Worm (Caenorhabditis elegans): ENCODE data around the gene T07H3.7.
"Not testable (repeated sequence)": the region's sequence is repeated elsewhere in the genome, so short reads cannot be mapped to it uniquely, and the experiment has no call there.

T07H3.7 gene

ce11 chrII:1589845-1590244 lies at the start of gene T07H3.7:
TSS of gene T07H3.7 (minus strand) at chrII:1589945.
- no peak for TF ChIP-seq W03F9.2 (tag; optimal IDR thresholded peaks at IDR 0.05)
- TF ChIP-seq dao-5 (tag; optimal IDR thresholded peaks at IDR 0.05): no peak
- no peak for TF ChIP-seq him-1 (tag; optimal IDR thresholded peaks at IDR 0.05)

DNA sequence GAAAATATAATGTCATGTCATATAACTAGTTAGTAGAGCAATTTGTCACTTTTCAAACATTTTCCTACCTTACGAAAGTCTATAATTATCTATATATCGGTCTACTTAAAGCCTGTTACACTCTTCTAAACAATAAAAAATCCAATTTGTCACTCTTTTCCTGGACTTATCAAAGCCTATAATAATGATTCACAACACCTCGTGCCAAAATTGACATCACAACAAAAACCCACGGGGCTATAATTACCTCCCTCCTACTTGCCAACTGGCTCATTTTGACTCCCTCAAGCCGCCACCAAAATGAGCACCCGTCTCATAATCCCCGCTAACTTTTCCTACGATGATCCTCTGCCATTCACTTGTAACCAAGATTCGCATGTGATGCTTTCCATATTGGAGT lies 46.6 kb upstream of the T07H3.7 start, which contains the start of gene srg-20:
TSS of gene srg-20 (plus strand) at position 301 of the 400 bp plus-strand sequence.
- not testable (repeated sequence) for TF ChIP-seq dao-5, him-1, W03F9.2 (tag; optimal IDR thresholded peaks at IDR 0.05)

- TF ChIP-seq W03F9.2 (tag; optimal IDR thresholded peaks at IDR 0.05): no peak
- no peak for TF ChIP-seq dao-5 (tag; optimal IDR thresholded peaks at IDR 0.05)
- TF ChIP-seq him-1 (tag; optimal IDR thresholded peaks at IDR 0.05): no peak
These were observed 46.2 kb upstream of the T07H3.7 start for ce11 chrII:1635969-1636368.

DNA sequence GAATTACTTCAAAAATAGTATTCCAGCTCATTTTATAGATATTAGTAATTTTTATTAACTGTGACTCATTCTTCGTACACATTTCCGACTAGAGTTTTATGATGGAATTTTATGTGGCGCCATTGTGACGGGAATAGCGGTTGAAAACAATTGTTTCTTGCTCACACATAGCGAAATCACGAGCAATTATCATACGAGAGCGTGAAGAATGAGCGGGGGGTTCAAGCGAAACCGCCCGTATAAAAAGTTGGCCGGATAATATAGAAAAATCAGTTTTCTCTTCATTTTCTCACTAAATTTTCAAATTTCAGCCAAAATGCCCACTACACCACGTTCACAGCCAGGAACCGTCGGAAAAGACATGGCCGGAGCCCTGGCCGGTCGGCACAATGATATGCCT lies 43.7 kb upstream of the T07H3.7 start, which contains the start of gene C08E3.1:
TSS of gene C08E3.1 (plus strand) at position 301 of the 400 bp plus-strand sequence.
- TF ChIP-seq him-1, W03F9.2, dao-5 (tag; optimal IDR thresholded peaks at IDR 0.05): not testable (repeated sequence)

DNA sequence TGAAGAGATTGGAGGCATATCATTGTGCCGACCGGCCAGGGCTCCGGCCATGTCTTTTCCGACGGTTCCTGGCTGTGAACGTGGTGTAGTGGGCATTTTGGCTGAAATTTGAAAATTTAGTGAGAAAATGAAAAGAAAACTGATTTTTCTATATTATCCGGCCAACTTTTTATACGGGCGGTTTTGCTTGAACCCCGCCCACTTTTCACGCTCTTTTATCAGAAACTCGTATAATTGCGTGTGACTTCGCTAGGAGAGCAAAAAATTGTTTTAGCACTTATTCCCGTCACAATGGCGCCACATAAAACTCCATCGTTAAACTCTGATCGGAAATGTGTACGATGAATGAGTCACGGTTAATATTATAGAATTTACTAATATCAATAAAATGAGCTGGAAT lies 42.5 kb upstream of the T07H3.7 start, which contains the start of gene C08E3.13:
TSS of gene C08E3.13 (minus strand) at position 101 of the 400 bp plus-strand sequence.
- TF ChIP-seq him-1, W03F9.2, dao-5 (tag; optimal IDR thresholded peaks at IDR 0.05): not testable (repeated sequence)

DNA sequence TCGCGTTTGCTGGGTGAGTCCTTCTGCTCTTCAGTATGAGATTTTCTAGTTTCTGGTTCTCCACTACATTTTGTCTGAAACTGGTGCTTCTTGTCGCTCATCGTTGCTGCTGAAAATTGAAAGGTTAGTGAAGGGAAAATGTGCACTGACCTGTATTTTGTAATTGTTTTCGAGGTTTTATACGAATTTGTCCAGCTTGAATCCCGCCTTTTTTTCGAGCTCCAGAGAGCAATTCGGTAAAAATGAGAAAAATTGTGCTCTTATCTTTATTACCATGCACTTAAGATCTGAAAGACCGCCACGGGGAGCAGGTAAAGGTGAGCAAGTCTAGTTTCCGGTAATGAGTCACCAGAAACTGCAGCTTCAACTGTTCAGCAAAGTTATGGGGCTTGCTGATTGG lies 38.0 kb upstream of the T07H3.7 start, which contains the start of gene C08E3.15:
TSS of gene C08E3.15 (minus strand) at position 101 of the 400 bp plus-strand sequence.
- not testable (repeated sequence) for TF ChIP-seq dao-5, him-1, W03F9.2 (tag; optimal IDR thresholded peaks at IDR 0.05)

DNA sequence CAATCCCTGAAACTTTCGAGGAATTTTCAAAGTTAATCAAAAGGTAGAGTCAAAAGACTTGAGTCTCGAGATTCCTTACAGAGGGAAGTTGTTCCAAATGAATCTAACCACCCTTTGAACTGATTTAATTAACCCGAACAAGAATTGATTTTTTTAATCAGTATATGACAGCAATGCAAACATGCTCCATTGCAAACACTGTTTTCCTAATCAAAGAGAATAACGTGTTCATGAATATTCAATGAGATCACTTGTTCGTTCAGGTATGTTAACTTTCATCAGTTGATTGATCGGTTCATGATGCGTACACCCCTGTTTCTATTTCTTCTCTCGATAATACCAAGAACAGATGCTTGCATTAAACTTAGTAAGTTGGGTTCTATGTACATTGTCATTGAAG lies 35.9 kb upstream of the T07H3.7 start, which contains the start of gene C08E3.14:
TSS of gene C08E3.14 (plus strand) at position 301 of the 400 bp plus-strand sequence.
- no peak for TF ChIP-seq dao-5 (tag; optimal IDR thresholded peaks at IDR 0.05)
- TF ChIP-seq him-1 (tag; optimal IDR thresholded peaks at IDR 0.05): no peak
- no peak for TF ChIP-seq W03F9.2 (tag; optimal IDR thresholded peaks at IDR 0.05)

DNA sequence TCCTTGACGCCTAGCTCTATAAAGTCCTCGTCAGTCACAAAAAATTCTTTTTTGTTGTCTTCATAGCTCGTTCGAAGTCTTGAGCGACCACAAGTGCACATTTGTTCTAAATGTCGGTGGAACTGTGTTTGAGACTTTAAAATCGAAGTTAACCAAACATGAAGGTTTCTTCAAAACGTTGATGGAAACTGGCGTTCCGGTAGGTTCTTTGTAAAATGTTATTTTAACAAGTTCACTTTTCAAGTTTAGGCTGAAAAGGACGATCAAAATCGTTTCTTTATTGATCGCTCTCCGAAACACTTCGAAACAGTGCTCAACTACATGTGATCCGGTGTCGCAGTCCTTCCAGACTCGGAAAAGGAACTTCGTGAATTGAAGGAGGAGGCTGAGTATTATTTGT lies 34.8 kb upstream of the T07H3.7 start, which contains the start of gene fbxa-160:
TSS of gene fbxa-160 (minus strand) at position 101 of the 400 bp plus-strand sequence.
- TF ChIP-seq dao-5 (tag; optimal IDR thresholded peaks at IDR 0.05) (no peak), W03F9.2 (tag; optimal IDR thresholded peaks at IDR 0.05) (no peak), him-1 (tag; optimal IDR thresholded peaks at IDR 0.05) (no peak)

DNA sequence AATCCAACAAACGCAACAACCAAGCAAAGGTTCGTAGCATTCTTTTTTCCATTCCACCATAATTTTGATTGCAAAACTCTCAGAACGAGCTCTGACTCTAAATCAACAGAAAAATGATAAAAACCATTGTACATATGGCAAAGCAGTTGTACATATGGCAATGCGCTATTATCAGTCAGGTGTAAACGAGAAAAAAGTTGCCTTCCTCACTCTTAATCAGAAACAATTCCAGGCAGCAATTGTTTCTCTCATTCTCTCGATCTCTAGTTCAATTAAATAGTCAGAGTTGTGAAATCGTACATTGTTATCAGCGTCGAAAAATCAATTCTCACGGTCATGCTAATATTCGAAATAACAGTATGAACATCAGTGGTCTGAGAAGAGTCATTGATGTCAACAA lies 32.0 kb upstream of the T07H3.7 start:
- no peak for TF ChIP-seq W03F9.2 (tag; optimal IDR thresholded peaks at IDR 0.05)
- no peak for TF ChIP-seq dao-5 (tag; optimal IDR thresholded peaks at IDR 0.05)
- no peak for TF ChIP-seq him-1 (tag; optimal IDR thresholded peaks at IDR 0.05)

ce11 chrII:1621180-1621579 lies 31.4 kb upstream of the T07H3.7 start, which contains the start of gene fbxa-158:
TSS of gene fbxa-158 (minus strand) at chrII:1621280.
- TF ChIP-seq him-1 (tag; optimal IDR thresholded peaks at IDR 0.05) (no peak), dao-5 (tag; optimal IDR thresholded peaks at IDR 0.05) (no peak), W03F9.2 (tag; optimal IDR thresholded peaks at IDR 0.05) (no peak)

DNA sequence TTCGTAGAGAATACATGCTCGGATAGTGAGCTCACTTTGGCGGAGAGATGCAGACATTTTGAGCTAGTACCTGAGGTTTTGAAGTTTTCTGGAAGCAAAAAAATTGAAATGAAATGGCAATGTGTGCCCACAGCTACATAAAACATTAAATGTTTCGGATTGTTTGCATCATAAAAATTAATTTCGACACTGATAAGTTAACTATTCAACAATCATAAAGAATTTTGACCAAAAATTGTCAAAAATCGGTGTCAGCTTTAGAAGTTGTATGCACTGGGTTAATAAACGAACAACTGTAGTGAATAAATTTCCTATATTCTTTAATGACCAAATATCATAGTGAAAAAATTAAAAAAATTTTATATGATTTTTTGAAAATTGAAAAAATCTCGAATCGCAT lies 29.2 kb upstream of the T07H3.7 start, which contains the start of gene fbxa-166:
TSS of gene fbxa-166 (minus strand) at position 101 of the 400 bp plus-strand sequence.
- no peak for TF ChIP-seq dao-5 (tag; optimal IDR thresholded peaks at IDR 0.05)
- TF ChIP-seq him-1 (tag; optimal IDR thresholded peaks at IDR 0.05): no peak
- TF ChIP-seq W03F9.2 (tag; optimal IDR thresholded peaks at IDR 0.05): no peak

ce11 chrII:1616382-1616781 lies 26.6 kb upstream of the T07H3.7 start, which contains the start of gene fbxa-165:
TSS of gene fbxa-165 (minus strand) at chrII:1616482.
- TF ChIP-seq dao-5 (tag; optimal IDR thresholded peaks at IDR 0.05): no peak

DNA sequence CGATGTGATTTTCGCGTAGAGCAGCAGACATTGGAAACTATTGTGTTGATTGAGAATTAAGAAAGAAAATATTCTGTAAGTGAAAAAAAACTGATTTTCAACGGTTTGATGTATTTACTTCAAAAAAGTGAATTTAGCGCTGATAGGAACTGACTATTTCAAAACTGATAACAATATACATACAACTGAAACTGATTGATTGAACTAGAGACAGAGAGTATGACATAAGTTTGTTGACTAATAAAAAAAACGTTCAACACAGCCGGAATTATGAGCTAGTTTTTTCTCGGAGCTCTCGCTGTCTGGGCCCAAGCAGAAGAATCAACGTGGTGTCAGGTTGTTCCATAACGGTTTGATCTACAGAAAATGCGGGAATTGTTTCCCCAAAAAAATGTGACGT lies 24.2 kb upstream of the T07H3.7 start, which contains the start of gene fbxa-164:
TSS of gene fbxa-164 (minus strand) at position 101 of the 400 bp plus-strand sequence.
- TF ChIP-seq W03F9.2 (tag; optimal IDR thresholded peaks at IDR 0.05) (no peak), him-1 (tag; optimal IDR thresholded peaks at IDR 0.05) (no peak), dao-5 (tag; optimal IDR thresholded peaks at IDR 0.05) (no peak)

ce11 chrII:1610630-1611029 lies 20.9 kb upstream of the T07H3.7 start, which contains the start of gene fbxa-163:
TSS of gene fbxa-163 (minus strand) at chrII:1610730.
- TF ChIP-seq dao-5 (tag; optimal IDR thresholded peaks at IDR 0.05): no peak
- TF ChIP-seq W03F9.2 (tag; optimal IDR thresholded peaks at IDR 0.05): no peak
- TF ChIP-seq him-1 (tag; optimal IDR thresholded peaks at IDR 0.05): no peak
